Fruit fly (Drosophila melanogaster): Measurements from ENCODE around the gene CG14304.

Gene CG14304

dm6 chr3R:18663525-18663924, 42.4 kb upstream of the CG14304 start, which contains the start of the genes Cpsf73 and Gos28 (continued):
- TF ChIP-seq CG12744 (GFP tag; optimal IDR thresholded peaks at IDR 0.05): no peak
- 0 out of 2 replicates have a peak, but pooled peaks have one; percentile 34 for TF ChIP-seq unc-4 (GFP tag; IDR thresholded peaks at IDR 0.05; ENCODE audit: partially characterized antibody)
- no peak for TF ChIP-seq CG9876 (GFP tag; optimal IDR thresholded peaks at IDR 0.05)
- no peak for TF ChIP-seq CG4730 (GFP tag; IDR thresholded peaks at IDR 0.05)
- peak; percentile 69 for TF ChIP-seq nmo (GFP tag; optimal IDR thresholded peaks at IDR 0.05)
- peak; percentile 53 for TF ChIP-seq HLH54F (GFP tag; optimal IDR thresholded peaks at IDR 0.05)
- peak; percentile 42; the same call in 1 of the 3 replicates for TF ChIP-seq CG17361 (GFP tag; IDR thresholded peaks at IDR 0.05)
- TF ChIP-seq Trl (optimal IDR thresholded peaks at IDR 0.05): no peak
- TF ChIP-seq Trl (GFP tag; optimal IDR thresholded peaks at IDR 0.05): no peak
- no peak for TF ChIP-seq jigr1 (GFP tag; IDR thresholded peaks at IDR 0.05)
- 0 out of 3 replicates have a peak, but pooled peaks have one; percentile 40 for TF ChIP-seq zfh1 (GFP tag; IDR thresholded peaks at IDR 0.05)
- no peak for TF ChIP-seq eve (GFP tag; optimal IDR thresholded peaks at IDR 0.05)
- 0 out of 2 replicates have a peak, but pooled peaks have one; percentile 32 for TF ChIP-seq ara (GFP tag; IDR thresholded peaks at IDR 0.05)
- TF ChIP-seq CG2129 (GFP tag; IDR thresholded peaks at IDR 0.05; ENCODE audit: partially characterized antibody): no peak
- TF ChIP-seq slou (GFP tag; optimal IDR thresholded peaks at IDR 0.05): no peak
- TF ChIP-seq CG1832 (GFP tag; optimal IDR thresholded peaks at IDR 0.05): no peak
- TF ChIP-seq Hr51 (GFP tag; optimal IDR thresholded peaks at IDR 0.05): no peak
- no peak for TF ChIP-seq zf30C (GFP tag; optimal IDR thresholded peaks at IDR 0.05)
- TF ChIP-seq CG11723 (GFP tag; optimal IDR thresholded peaks at IDR 0.05): no peak
- peak; percentile 16 for TF ChIP-seq Fer1 (GFP tag; optimal IDR thresholded peaks at IDR 0.05)
- TF ChIP-seq CG3407 (GFP tag; optimal IDR thresholded peaks at IDR 0.05): no peak
- no peak for TF ChIP-seq CG7987 (GFP tag; optimal IDR thresholded peaks at IDR 0.05)
- TF ChIP-seq ab (GFP tag; optimal IDR thresholded peaks at IDR 0.05): no peak
- peak; percentile 5 for TF ChIP-seq CG13424 (tag; optimal IDR thresholded peaks at IDR 0.05)
- no peak for TF ChIP-seq sim (GFP tag; IDR thresholded peaks at IDR 0.05)
- no peak for TF ChIP-seq Spps (tag; optimal IDR thresholded peaks at IDR 0.05)
- peak; percentile 25 for TF ChIP-seq CG8388 (GFP tag; optimal IDR thresholded peaks at IDR 0.05)
- no peak for TF ChIP-seq gro (GFP tag; optimal IDR thresholded peaks at IDR 0.05)
- peak; percentile 3 for TF ChIP-seq dmrt11E (tag; optimal IDR thresholded peaks at IDR 0.05)
- peak; percentile 1 for TF ChIP-seq zen (tag; optimal IDR thresholded peaks at IDR 0.05)
- TF ChIP-seq Dll (GFP tag; IDR thresholded peaks at IDR 0.05; ENCODE audit: partially characterized antibody): peak; percentile 60; the same call in 1 of the 4 replicates
- TF ChIP-seq bbx (GFP tag; IDR thresholded peaks at IDR 0.05; ENCODE audit: partially characterized antibody): peak; percentile 47; the same call in 1 of the 2 replicates
- TF ChIP-seq Dref (GFP tag; IDR thresholded peaks at IDR 0.05): no peak
- TF ChIP-seq CG17829 (tag; optimal IDR thresholded peaks at IDR 0.05): peak; percentile 35
- TF ChIP-seq CG30431 (GFP tag; optimal IDR thresholded peaks at IDR 0.05): no peak
- no peak for TF ChIP-seq CG4820 (GFP tag; optimal IDR thresholded peaks at IDR 0.05)
- no peak for TF ChIP-seq fd64A (GFP tag; optimal IDR thresholded peaks at IDR 0.05)
- no peak for TF ChIP-seq Meics (GFP tag; optimal IDR thresholded peaks at IDR 0.05)
- no peak for TF ChIP-seq CG6813 (GFP tag; optimal IDR thresholded peaks at IDR 0.05)
- TF ChIP-seq trem (tag; optimal IDR thresholded peaks at IDR 0.05): peak; percentile 58
- no peak for TF ChIP-seq ewg (GFP tag; optimal IDR thresholded peaks at IDR 0.05)
- no peak; the same call in 1 of the 2 replicates for TF ChIP-seq CG6272 (GFP tag; IDR thresholded peaks at IDR 0.05)
- no peak for TF ChIP-seq Atf6 (GFP tag; IDR thresholded peaks at IDR 0.05)
- TF ChIP-seq tgo (GFP tag; IDR thresholded peaks at IDR 0.05): no peak
- TF ChIP-seq ind (GFP tag; optimal IDR thresholded peaks at IDR 0.05): no peak
- TF ChIP-seq B-H2 (GFP tag; optimal IDR thresholded peaks at IDR 0.05): no peak
- peak; percentile 38; the same call in 1 of the 3 replicates for TF ChIP-seq Opbp (GFP tag; IDR thresholded peaks at IDR 0.05; ENCODE audit: partially characterized antibody)
- no peak for TF ChIP-seq Usf (GFP tag; optimal IDR thresholded peaks at IDR 0.05)
- no peak for TF ChIP-seq CG16815 (GFP tag; optimal IDR thresholded peaks at IDR 0.05)
- TF ChIP-seq shn (GFP tag; optimal IDR thresholded peaks at IDR 0.05): no peak
- TF ChIP-seq CG18764 (GFP tag; optimal IDR thresholded peaks at IDR 0.05): no peak
